Worm (Caenorhabditis elegans) whole organism, L4 larva: ENCODE measurements around the gene F37H8.5.

Experiments used
- F26F4.8 ChIP-seq: fragments of 200-800 bp; sonication (Bioruptor generic); conservative IDR thresholded peaks from 2 replicates; pipeline ENCODE4 v1.3.6; 2022; ENCODE audit warnings: missing genetic modification characterization, missing compliant biosample characterization
- F44E2.7 ChIP-seq: fragments of 200-800 bp; sonication (Bioruptor generic); IDR thresholded peaks from 2 replicates; pipeline ENCODE4 v2.1.2; 2022; ENCODE audit warnings: missing genetic modification characterization, missing compliant biosample characterization
- T26A8.4 ChIP-seq: fragments of 200-800 bp; sonication (Bioruptor generic); IDR thresholded peaks from 2 replicates; pipeline ENCODE4 v1.3.6; 2022; ENCODE audit warnings: missing genetic modification characterization, missing compliant biosample characterization
- Y105C5A.15 ChIP-seq: fragments of 200-800 bp; sonication (Bioruptor generic); IDR thresholded peaks from 2 replicates; pipeline ENCODE4 v1.3.6; 2022; ENCODE audit warnings: missing genetic modification characterization, missing compliant biosample characterization
- Y48G9A.11 ChIP-seq: fragments of 200-800 bp; sonication (Bioruptor generic); IDR thresholded peaks from 2 replicates; pipeline ENCODE4 v1.3.6; 2022; ENCODE audit warnings: missing genetic modification reagents, missing genetic modification characterization, missing compliant biosample characterization
- aly-2 ChIP-seq: sonication (generic microtip); optimal IDR thresholded peaks from 2 replicates; lab custom pipeline; 2018; ENCODE audit warnings: missing biosample characterization, missing genetic modification characterization
- ama-1 ChIP-seq: fragments of 150-350 bp; optimal IDR thresholded peaks from 2 replicates; lab custom pipeline; 2014; ENCODE audit warnings: inconsistent platforms, mixed read lengths
- arid-1 ChIP-seq: fragments of 200-800 bp; sonication (Bioruptor generic); conservative IDR thresholded peaks from 2 replicates; pipeline ENCODE4 v1.3.6; 2022; ENCODE audit warnings: missing genetic modification reagents, missing genetic modification characterization, missing compliant biosample characterization
- ceh-20 ChIP-seq: fragments of 200-800 bp; sonication (Bioruptor generic); IDR thresholded peaks from 2 replicates; pipeline ENCODE4 v1.3.6; 2022; ENCODE audit warnings: missing genetic modification reagents, missing genetic modification characterization, missing compliant biosample characterization
- ceh-28 ChIP-seq: fragments of 150-350 bp; optimal IDR thresholded peaks from 2 replicates; lab custom pipeline; 2014; ENCODE audit warnings: missing biosample characterization, missing genetic modification reagents, missing genetic modification characterization
- ceh-32 ChIP-seq: sonication (generic microtip); optimal IDR thresholded peaks from 2 replicates; lab custom pipeline; 2016; ENCODE audit warnings: mild to moderate bottlenecking, missing genetic modification characterization, missing compliant biosample characterization; ENCODE audit not compliant: poor library complexity
- ceh-44 ChIP-seq: fragments of 200-800 bp; sonication (Bioruptor generic); IDR thresholded peaks from 2 replicates; pipeline ENCODE4 v1.3.6; 2022; ENCODE audit warnings: missing genetic modification reagents, missing genetic modification characterization, missing compliant biosample characterization
- ceh-82 ChIP-seq: sonication (generic microtip); optimal IDR thresholded peaks from 2 replicates; lab custom pipeline; 2017; ENCODE audit warnings: missing biosample characterization, missing genetic modification characterization
- ces-1 ChIP-seq: fragments of 150-350 bp; sonication (generic microtip); optimal IDR thresholded peaks from 4 replicates; lab custom pipeline; 2014; ENCODE audit warnings: missing biosample characterization, missing genetic modification reagents, missing genetic modification characterization
- cey-2 ChIP-seq: sonication (generic microtip); optimal IDR thresholded peaks from 3 replicates; lab custom pipeline; 2017; ENCODE audit warnings: missing genetic modification characterization, mild to moderate bottlenecking, missing compliant biosample characterization, antibody characterized with exemption, borderline replicate concordance; ENCODE audit not compliant: insufficient read depth
- daf-16 ChIP-seq, 3 experiments: sonication (generic microtip); optimal IDR thresholded peaks; 2 replicates each; lab custom pipeline; 2016 to 2017; ENCODE audit warnings: missing genetic modification characterization in 3 of 3, missing genetic modification reagents in 3 of 3, mild to moderate bottlenecking in 2 of 3, missing compliant biosample characterization in 2 of 3, missing biosample characterization in 1 of 3, moderate library complexity in 1 of 3
- dmd-9 ChIP-seq: fragments of 200-800 bp; sonication (Bioruptor generic); IDR thresholded peaks from 2 replicates; pipeline ENCODE4 v1.3.6; 2022; ENCODE audit warnings: missing genetic modification reagents, missing genetic modification characterization, missing compliant biosample characterization
- duxl-1 ChIP-seq: sonication (generic microtip); optimal IDR thresholded peaks from 2 replicates; lab custom pipeline; 2016; ENCODE audit warnings: mild to moderate bottlenecking, missing genetic modification characterization, moderate library complexity, missing compliant biosample characterization; ENCODE audit not compliant: poor library complexity
- dve-1 ChIP-seq: sonication (generic microtip); optimal IDR thresholded peaks from 2 replicates; lab custom pipeline; 2017; ENCODE audit warnings: antibody characterized with exemption, mild to moderate bottlenecking, missing genetic modification characterization, missing compliant biosample characterization; ENCODE audit not compliant: insufficient read depth
- egl-43 ChIP-seq: fragments of 200-800 bp; sonication (Bioruptor generic); IDR thresholded peaks from 2 replicates; pipeline ENCODE4 v1.3.6; 2022; ENCODE audit warnings: missing genetic modification reagents, missing genetic modification characterization, missing compliant biosample characterization
- gei-8 ChIP-seq: fragments of 200-800 bp; sonication (Bioruptor generic); optimal IDR thresholded peaks from 2 replicates; lab custom pipeline; 2018; ENCODE audit warnings: mild to moderate bottlenecking, missing genetic modification characterization, missing compliant biosample characterization
- hlh-30 ChIP-seq: sonication (generic microtip); optimal IDR thresholded peaks from 2 replicates; lab custom pipeline; 2017; ENCODE audit warnings: antibody characterized with exemption, mild to moderate bottlenecking, missing genetic modification characterization, missing compliant biosample characterization; ENCODE audit not compliant: insufficient read depth
- jun-1 ChIP-seq: fragments of 150-350 bp; optimal IDR thresholded peaks from 2 replicates; lab custom pipeline; 2014; ENCODE audit warnings: missing biosample characterization, missing genetic modification reagents, missing genetic modification characterization
- lim-7 ChIP-seq: fragments of 200-800 bp; sonication (Bioruptor generic); IDR thresholded peaks from 2 replicates; pipeline ENCODE4 v1.3.6; 2022; ENCODE audit warnings: missing genetic modification characterization, missing compliant biosample characterization
- lin-13 ChIP-seq: fragments of 150-350 bp; optimal IDR thresholded peaks from 2 replicates; lab custom pipeline; 2014; ENCODE audit warnings: missing biosample characterization, missing genetic modification reagents, missing genetic modification characterization
- lin-29 ChIP-seq: fragments of 200-800 bp; sonication (Bioruptor generic); IDR thresholded peaks from 2 replicates; pipeline ENCODE4 v1.3.6; 2022; ENCODE audit warnings: missing genetic modification reagents, missing genetic modification characterization, missing compliant biosample characterization
- lin-38 ChIP-seq: fragments of 200-800 bp; sonication (Bioruptor generic); IDR thresholded peaks from 2 replicates; pipeline ENCODE4 v1.3.6; 2022; ENCODE audit warnings: missing genetic modification reagents, missing genetic modification characterization, missing compliant biosample characterization
- mes-2 ChIP-seq: sonication (generic microtip); optimal IDR thresholded peaks from 2 replicates; lab custom pipeline; 2016; ENCODE audit warnings: missing genotype, mild to moderate bottlenecking, missing genetic modification characterization, missing compliant biosample characterization; ENCODE audit not compliant: poor library complexity, severe bottlenecking
- mxl-2 ChIP-seq: fragments of 200-800 bp; sonication (Bioruptor generic); conservative IDR thresholded peaks from 2 replicates; pipeline ENCODE4 v1.3.6; 2022; ENCODE audit warnings: missing genetic modification reagents, missing genetic modification characterization, missing compliant biosample characterization
- mxl-3 ChIP-seq: fragments of 200-800 bp; sonication (Bioruptor generic); optimal IDR thresholded peaks from 2 replicates; lab custom pipeline; 2018; ENCODE audit warnings: mild to moderate bottlenecking, missing genetic modification characterization, missing compliant biosample characterization
- nhr-10 ChIP-seq: fragments of 150-350 bp; optimal IDR thresholded peaks from 2 replicates; lab custom pipeline; 2014; ENCODE audit warnings: missing biosample characterization, missing genetic modification characterization
- nhr-102 ChIP-seq: sonication (generic microtip); optimal IDR thresholded peaks from 2 replicates; lab custom pipeline; 2016; ENCODE audit warnings: mild to moderate bottlenecking, missing genetic modification characterization, moderate library complexity, missing compliant biosample characterization
- nhr-11 ChIP-seq: fragments of 150-350 bp; optimal IDR thresholded peaks from 2 replicates; lab custom pipeline; 2014; ENCODE audit warnings: missing biosample characterization, missing genetic modification characterization
- nhr-41 ChIP-seq: fragments of 200-800 bp; sonication (Bioruptor generic); IDR thresholded peaks from 2 replicates; pipeline ENCODE4 v1.3.6; 2022; ENCODE audit warnings: missing genetic modification reagents, missing genetic modification characterization, missing compliant biosample characterization
- nhr-6 ChIP-seq: fragments of 150-350 bp; optimal IDR thresholded peaks from 2 replicates; lab custom pipeline; 2014; ENCODE audit warnings: missing biosample characterization, missing genetic modification characterization
- nhr-76 ChIP-seq: fragments of 150-350 bp; optimal IDR thresholded peaks from 2 replicates; lab custom pipeline; 2014; ENCODE audit warnings: missing biosample characterization, missing genetic modification characterization
- nhr-77 ChIP-seq: fragments of 150-350 bp; optimal IDR thresholded peaks from 2 replicates; lab custom pipeline; 2014; ENCODE audit warnings: missing biosample characterization, missing genetic modification characterization
- pha-4 ChIP-seq, 2 experiments: fragments of 150-350 bp in 1 of 2; fragments of 200-800 bp in 1 of 2; sonication (Bioruptor generic) in 1 of 2; IDR thresholded peaks in 1 of 2; optimal IDR thresholded peaks in 1 of 2; 2 replicates each; pipeline versions ENCODE4 v1.3.6 to Lab custom; 2014 to 2022; ENCODE audit warnings: missing genetic modification characterization in 2 of 2, missing genetic modification reagents in 2 of 2, missing biosample characterization in 1 of 2, missing compliant biosample characterization in 1 of 2
- saeg-2 ChIP-seq: fragments of 200-800 bp; sonication (Bioruptor generic); IDR thresholded peaks from 2 replicates; pipeline ENCODE4 v1.3.6; 2022; ENCODE audit warnings: missing genetic modification reagents, missing genetic modification characterization, missing compliant biosample characterization
- snpc-1.2 ChIP-seq: fragments of 200-800 bp; sonication (Bioruptor generic); IDR thresholded peaks from 2 replicates; pipeline ENCODE4 v1.3.6; 2022; ENCODE audit warnings: missing genetic modification reagents, missing genetic modification characterization, missing compliant biosample characterization
- snpc-4 ChIP-seq: fragments of 150-350 bp; optimal IDR thresholded peaks from 2 replicates; lab custom pipeline; 2014; ENCODE audit warnings: missing biosample characterization, missing genetic modification characterization
- tag-97 ChIP-seq: fragments of 200-800 bp; sonication (Bioruptor generic); IDR thresholded peaks from 2 replicates; pipeline ENCODE4 v1.3.6; 2022; ENCODE audit warnings: missing genetic modification characterization, missing compliant biosample characterization
- tra-1 ChIP-seq: fragments of 200-800 bp; sonication (Bioruptor generic); IDR thresholded peaks from 2 replicates; pipeline ENCODE4 v1.3.6; 2022; ENCODE audit warnings: missing genetic modification reagents, missing genetic modification characterization, missing compliant biosample characterization
- unc-39 ChIP-seq: sonication (generic microtip); optimal IDR thresholded peaks from 2 replicates; lab custom pipeline; 2017; ENCODE audit warnings: missing biosample characterization, missing genetic modification characterization
- zag-1 ChIP-seq: fragments of 150-350 bp; optimal IDR thresholded peaks from 2 replicates; lab custom pipeline; 2014; ENCODE audit warnings: missing biosample characterization, missing genetic modification characterization
- zip-2 ChIP-seq: fragments of 150-350 bp; optimal IDR thresholded peaks from 2 replicates; lab custom pipeline; 2014; ENCODE audit warnings: missing biosample characterization, missing genetic modification characterization
- ztf-11 ChIP-seq: fragments of 150-350 bp; optimal IDR thresholded peaks from 2 replicates; lab custom pipeline; 2014; ENCODE audit warnings: missing biosample characterization, missing genetic modification characterization
- ztf-7 ChIP-seq: fragments of 150-350 bp; optimal IDR thresholded peaks from 2 replicates; lab custom pipeline; 2014; ENCODE audit warnings: missing biosample characterization, missing genetic modification characterization

Gene F37H8.5

DNA sequence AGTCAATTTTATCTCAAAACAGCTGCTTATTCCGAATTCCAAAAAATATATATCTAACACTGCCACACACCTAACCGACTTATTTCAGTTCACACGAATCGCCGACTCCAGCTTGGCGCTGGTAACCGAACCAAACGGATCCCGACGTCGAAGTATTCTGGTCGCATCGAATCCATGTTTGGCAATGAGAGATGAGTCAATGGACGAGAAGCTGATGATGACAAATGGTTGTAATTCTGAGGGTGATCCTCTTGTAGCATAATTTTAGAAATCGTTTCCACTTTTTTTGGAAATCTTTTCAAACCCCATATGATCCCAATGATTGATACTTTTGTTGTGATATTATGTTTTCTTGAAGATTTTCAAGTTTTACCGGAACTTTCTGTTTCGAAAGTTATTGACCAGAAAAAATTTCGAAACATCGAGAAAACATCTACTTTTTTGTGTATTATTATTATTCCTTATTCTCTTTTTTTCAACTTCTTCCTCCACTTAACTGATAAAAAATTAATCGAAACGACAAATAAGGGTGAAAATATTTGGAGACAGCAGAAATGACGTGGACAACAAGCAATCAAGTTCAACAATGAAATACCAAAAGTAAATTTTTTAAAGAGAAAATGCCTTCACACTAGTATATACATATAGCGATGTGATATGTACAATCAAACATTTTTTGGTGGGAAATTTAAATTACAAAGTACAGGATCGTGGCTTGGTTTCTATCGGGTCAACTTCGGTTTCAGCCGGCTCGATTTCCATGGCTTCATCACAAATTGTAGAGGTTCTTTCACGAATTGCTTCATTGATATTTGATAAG is 37.9 kb upstream of the F37H8.5 start:
- TF ChIP-seq daf-16 (GFP tag; optimal IDR thresholded peaks at IDR 0.05; lab: Kevin White, UChicago) (peak in 1 of 2 experiments; percentile 76), daf-16 (tag; optimal IDR thresholded peaks at IDR 0.05; lab: Kevin White, UChicago) (peak; percentile 63), zag-1 (tag; lab: Kevin White, UChicago) (no peak), F26F4.8 (GFP tag; lab: Robert Waterston, UW) (0 out of 2 replicates have a peak, but pooled peaks have one; percentile 40), hlh-30 (tag; lab: Kevin White, UChicago) (no peak), lim-7 (no peak), dve-1 (peak; percentile 69), nhr-11 (tag; lab: Kevin White, UChicago) (no peak), unc-39 (tag; lab: Kevin White, UChicago) (no peak), nhr-102 (tag; lab: Kevin White, UChicago) (peak; percentile 88), tra-1 (GFP tag; lab: Robert Waterston, UW) (peak; percentile 66; the same call in 1 of the 2 replicates), nhr-6 (tag; lab: Kevin White, UChicago) (no peak), lin-29 (GFP tag; lab: Robert Waterston, UW) (no peak), duxl-1 (tag; lab: Kevin White, UChicago) (no peak), aly-2 (no peak), ceh-82 (tag; lab: Kevin White, UChicago) (no peak), ztf-11 (no peak), mxl-2 (0 out of 2 replicates have a peak, but pooled peaks have one; percentile 46), saeg-2 (GFP tag; lab: Robert Waterston, UW) (peak; percentile 80), ztf-7 (no peak), arid-1 (GFP tag; lab: Robert Waterston, UW) (peak; percentile 77; the same call in 1 of the 2 replicates), egl-43 (peak; percentile 75), nhr-41 (GFP tag; lab: Robert Waterston, UW) (peak; percentile 57), zip-2 (tag; lab: Kevin White, UChicago) (peak; percentile 7), jun-1 (tag; lab: Kevin White, UChicago) (peak; percentile 43), pha-4 (GFP tag; IDR thresholded peaks at IDR 0.05; lab: Robert Waterston, UW) (no peak; the same call in 1 of the 2 replicates), pha-4 (tag; optimal IDR thresholded peaks at IDR 0.05; lab: Kevin White, UChicago) (no peak), snpc-4 (tag; lab: Kevin White, UChicago) (no peak), ces-1 (no peak), ceh-28 (tag; lab: Kevin White, UChicago) (no peak), Y105C5A.15 (GFP tag; lab: Robert Waterston, UW) (peak; percentile 73; the same call in 1 of the 2 replicates), cey-2 (tag; lab: Kevin White, UChicago) (no peak), F44E2.7 (GFP tag; lab: Robert Waterston, UW) (no peak), nhr-77 (peak; percentile 98), nhr-76 (no peak), lin-38 (GFP tag; lab: Robert Waterston, UW) (peak; percentile 73), nhr-10 (peak; percentile 71), ceh-32 (tag; lab: Kevin White, UChicago) (no peak), T26A8.4 (peak; percentile 91), snpc-1.2 (0 out of 2 replicates have a peak, but pooled peaks have one; percentile 31), dmd-9 (GFP tag; lab: Robert Waterston, UW) (no peak), gei-8 (peak; percentile 36), ceh-44 (no peak), lin-13 (no peak), ceh-20 (GFP tag; lab: Robert Waterston, UW) (no peak), mxl-3 (GFP tag; lab: Kevin White, UChicago) (no peak), Y48G9A.11 (no peak), mes-2 (tag; lab: Kevin White, UChicago) (peak; percentile 34), tag-97 (GFP tag; lab: Robert Waterston, UW) (no peak), ama-1 (lab: Kevin White, UChicago) (no peak)
